Fruit fly (Drosophila melanogaster): Measurements from ENCODE around the gene CG6867.

CG6867 gene

DNA sequence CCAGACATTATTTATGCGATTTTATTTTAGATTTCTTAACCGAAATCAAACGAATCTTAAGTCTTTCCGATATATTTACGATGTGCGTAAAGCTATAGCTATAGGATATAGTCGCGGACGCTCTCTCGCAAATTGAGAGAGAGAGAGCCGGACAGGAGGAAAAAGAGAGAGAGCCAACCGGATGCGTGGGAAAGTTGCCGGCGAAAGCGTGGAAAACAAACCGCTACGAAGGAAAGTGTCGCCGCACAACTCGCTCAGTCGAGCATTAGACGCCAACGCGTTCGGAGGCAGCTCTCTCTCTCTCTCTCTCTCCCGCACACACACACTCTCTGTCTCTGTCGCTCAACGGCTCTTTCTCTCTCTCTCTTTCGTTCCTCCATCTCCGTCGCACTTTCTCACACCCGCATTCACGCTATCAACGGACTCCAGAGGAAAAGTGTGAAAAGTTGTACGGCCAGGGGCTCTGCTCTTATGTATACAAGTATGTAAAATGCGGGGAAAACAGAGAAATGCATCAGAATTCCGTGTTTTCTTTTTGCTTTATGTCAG is at the start of gene CG6867:
Gene CG6867, plus strand, starts transcription at position 256 of the 549 bp plus-strand sequence.
- no peak for TF ChIP-seq CrebA (GFP tag; optimal IDR thresholded peaks at IDR 0.05; ENCODE audit: borderline replicate concordance)
- no peak for TF ChIP-seq fru (GFP tag; optimal IDR thresholded peaks at IDR 0.05)
- TF ChIP-seq OdsH (GFP tag; optimal IDR thresholded peaks at IDR 0.05), result no peak
- TF ChIP-seq CG32264 (GFP tag; optimal IDR thresholded peaks at IDR 0.05), result no peak
- TF ChIP-seq ey (GFP tag; optimal IDR thresholded peaks at IDR 0.05), result no peak
- TF ChIP-seq woc (GFP tag; optimal IDR thresholded peaks at IDR 0.05), result no peak
- no peak for TF ChIP-seq Myc (optimal IDR thresholded peaks at IDR 0.05)
- no peak for TF ChIP-seq Hr83 (GFP tag; optimal IDR thresholded peaks at IDR 0.05; ENCODE audit: poor library complexity, severe bottlenecking)

DNA sequence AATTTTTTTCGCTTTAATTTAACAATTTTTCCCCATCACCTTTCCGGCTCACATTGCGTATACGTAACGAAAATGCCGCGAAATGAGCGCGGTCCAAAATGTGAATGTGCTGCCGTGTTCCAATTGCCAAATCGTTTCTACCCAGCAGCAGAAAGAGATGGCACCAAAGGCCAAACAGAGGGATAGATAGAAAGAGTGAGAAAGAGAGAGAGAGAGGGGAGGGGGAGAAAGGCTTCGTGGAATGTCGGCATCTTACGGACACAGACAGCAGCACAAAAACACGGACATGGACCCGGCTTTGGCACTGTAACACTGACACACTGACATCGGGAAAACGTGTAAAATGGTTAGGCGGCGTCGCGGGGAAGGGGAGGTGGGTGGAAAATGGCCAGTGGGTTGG is 28.1 kb upstream of the CG6867 start:
- TF ChIP-seq GATAd (GFP tag; optimal IDR thresholded peaks at IDR 0.05) (no peak), pan (optimal IDR thresholded peaks at IDR 0.05) (no peak), dl (GFP tag; optimal IDR thresholded peaks at IDR 0.05; ENCODE audit: insufficient read depth in 1 of 2, partially characterized antibody in 2 of 2) (no peak), Dfd (GFP tag; optimal IDR thresholded peaks at IDR 0.05) (no peak), foxo (GFP tag; optimal IDR thresholded peaks at IDR 0.05) (no peak), usp (GFP tag; optimal IDR thresholded peaks at IDR 0.05) (no peak), HLH106 (tag; optimal IDR thresholded peaks at IDR 0.05) (no peak), ey (GFP tag; optimal IDR thresholded peaks at IDR 0.05) (no peak), CG9705 (GFP tag; optimal IDR thresholded peaks at IDR 0.05) (no peak), Sp1 (GFP tag; optimal IDR thresholded peaks at IDR 0.05) (no peak), Rel (GFP tag; optimal IDR thresholded peaks at IDR 0.05) (no peak), Rel (tag; optimal IDR thresholded peaks at IDR 0.05) (no peak), Hr78 (GFP tag; optimal IDR thresholded peaks at IDR 0.05) (no peak), Jra (GFP tag; optimal IDR thresholded peaks at IDR 0.05) (no peak), Abd-B (GFP tag; optimal IDR thresholded peaks at IDR 0.05) (no peak), Dif (GFP tag; optimal IDR thresholded peaks at IDR 0.05; ENCODE audit: partially characterized antibody) (no peak)

DNA sequence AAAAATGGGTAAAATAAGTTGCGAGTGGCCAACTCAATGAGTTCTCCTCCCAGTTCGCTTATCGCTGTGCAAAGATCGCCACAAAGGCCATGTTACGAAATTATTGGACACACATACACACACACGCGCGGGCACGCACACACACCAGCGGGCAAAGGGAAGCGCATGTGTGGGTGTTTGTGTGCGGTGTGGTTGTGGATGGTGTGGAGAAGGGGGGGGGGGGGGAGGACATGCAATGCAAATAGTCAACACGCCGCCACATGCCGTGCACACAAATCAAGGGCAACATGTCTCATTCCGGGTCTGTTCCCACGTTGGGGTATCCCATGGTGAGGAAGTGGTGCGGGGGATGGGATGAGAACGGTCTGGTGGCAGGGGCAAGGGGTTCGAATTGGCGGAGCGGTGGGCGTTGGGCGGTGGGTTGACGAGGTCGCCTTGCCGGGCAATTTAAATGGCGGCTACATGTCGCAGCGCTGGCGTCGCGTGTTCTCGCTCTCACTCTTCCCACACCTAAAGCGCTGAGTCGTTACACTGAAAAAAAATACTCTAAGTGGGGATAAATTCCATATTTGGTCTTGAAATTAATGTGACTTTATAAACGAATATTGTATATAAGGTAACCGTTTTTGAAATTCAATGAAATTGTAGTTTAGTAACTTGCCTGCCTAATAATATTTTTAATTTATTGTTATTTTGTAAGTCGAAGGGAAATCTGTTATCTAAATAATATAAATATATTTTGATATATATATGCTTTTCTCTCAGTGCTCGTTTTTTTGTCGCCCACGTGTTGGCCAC is 19.7 kb upstream of the CG6867 start:
- TF ChIP-seq Dfd (GFP tag; optimal IDR thresholded peaks at IDR 0.05) (peak; percentile 58), sage (GFP tag; optimal IDR thresholded peaks at IDR 0.05) (no peak), OdsH (GFP tag; optimal IDR thresholded peaks at IDR 0.05) (no peak), Hr78 (GFP tag; optimal IDR thresholded peaks at IDR 0.05) (no peak)

DNA sequence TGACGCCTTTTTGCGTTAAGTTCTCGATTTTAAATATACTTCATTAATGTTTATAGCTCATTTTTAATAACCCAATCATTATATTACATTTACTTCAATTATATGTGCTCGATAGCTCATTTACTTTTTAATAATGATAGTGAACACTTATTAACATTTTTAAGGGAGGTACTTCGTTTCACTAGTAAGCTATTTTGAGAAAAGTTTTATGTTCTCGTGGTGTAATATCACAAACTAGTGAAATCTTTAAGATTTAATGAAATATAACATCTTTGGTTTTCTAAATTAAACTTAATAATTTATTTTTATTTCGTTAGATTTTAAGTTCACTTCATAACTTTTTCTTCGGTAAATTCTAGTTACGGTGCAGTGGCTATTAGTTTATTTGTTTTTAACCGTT is 16.2 kb upstream of the CG6867 start, which contains the start of gene CG12672:
Gene CG12672, minus strand, starts transcription at position 101 of the 400 bp plus-strand sequence.
- TF ChIP-seq N (GFP tag; optimal IDR thresholded peaks at IDR 0.05) (no peak), CG9705 (GFP tag; optimal IDR thresholded peaks at IDR 0.05) (no peak), Vsx2 (GFP tag; optimal IDR thresholded peaks at IDR 0.05; ENCODE audit: partially characterized antibody) (no peak), ey (GFP tag; optimal IDR thresholded peaks at IDR 0.05) (no peak), Sp1 (GFP tag; optimal IDR thresholded peaks at IDR 0.05) (no peak), Abd-B (GFP tag; optimal IDR thresholded peaks at IDR 0.05) (no peak), Hnf4 (GFP tag; optimal IDR thresholded peaks at IDR 0.05) (no peak), dmrt93B (GFP tag; optimal IDR thresholded peaks at IDR 0.05) (no peak), pan (optimal IDR thresholded peaks at IDR 0.05) (no peak), woc (GFP tag; optimal IDR thresholded peaks at IDR 0.05) (no peak), HLH106 (tag; optimal IDR thresholded peaks at IDR 0.05) (no peak), OdsH (GFP tag; optimal IDR thresholded peaks at IDR 0.05) (no peak), Hr78 (GFP tag; optimal IDR thresholded peaks at IDR 0.05) (no peak), tai (GFP tag; optimal IDR thresholded peaks at IDR 0.05) (no peak), psq (GFP tag; optimal IDR thresholded peaks at IDR 0.05) (no peak), CrebA (GFP tag; optimal IDR thresholded peaks at IDR 0.05; ENCODE audit: borderline replicate concordance) (no peak), Myc (optimal IDR thresholded peaks at IDR 0.05) (no peak)

DNA sequence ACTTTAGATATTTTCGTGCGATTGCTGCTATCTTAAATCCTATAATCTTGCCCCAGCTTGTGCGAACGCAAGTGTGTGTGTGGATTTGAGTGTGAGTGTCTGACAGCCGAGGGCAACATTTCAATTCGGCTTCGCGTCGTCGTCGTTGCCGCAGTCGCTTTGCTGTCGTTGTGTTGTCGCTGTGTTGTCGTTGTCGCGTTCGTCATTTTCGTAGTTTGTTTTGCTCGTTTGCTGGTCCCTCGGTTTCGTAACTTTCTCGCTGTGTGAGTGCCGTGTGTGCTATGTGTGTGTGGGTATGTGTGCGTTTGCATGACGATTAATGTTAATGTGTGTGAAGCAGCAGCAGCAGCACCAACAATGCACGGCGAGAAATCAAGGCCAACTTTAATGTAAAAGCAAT is 14.2 kb upstream of the CG6867 start:
- no peak for TF ChIP-seq jim (GFP tag; optimal IDR thresholded peaks at IDR 0.05)
- TF ChIP-seq Dfd (GFP tag; optimal IDR thresholded peaks at IDR 0.05), result no peak
- TF ChIP-seq fru (GFP tag; optimal IDR thresholded peaks at IDR 0.05), result no peak
- TF ChIP-seq GATAd (GFP tag; optimal IDR thresholded peaks at IDR 0.05), result no peak
- no peak for TF ChIP-seq dl (GFP tag; optimal IDR thresholded peaks at IDR 0.05; ENCODE audit: insufficient read depth in 1 of 2, partially characterized antibody in 2 of 2)
- TF ChIP-seq Jra (GFP tag; optimal IDR thresholded peaks at IDR 0.05), result no peak
- TF ChIP-seq dmrt93B (GFP tag; optimal IDR thresholded peaks at IDR 0.05), result no peak
- TF ChIP-seq ey (GFP tag; optimal IDR thresholded peaks at IDR 0.05), result no peak
- no peak for TF ChIP-seq woc (GFP tag; optimal IDR thresholded peaks at IDR 0.05)
- TF ChIP-seq h (GFP tag; optimal IDR thresholded peaks at IDR 0.05), result no peak
- TF ChIP-seq sv (GFP tag; optimal IDR thresholded peaks at IDR 0.05), result no peak
- no peak for TF ChIP-seq foxo (GFP tag; optimal IDR thresholded peaks at IDR 0.05)

Data from whole organism, wandering third instar larva.